Worm (Caenorhabditis elegans): ENCODE data around the gene C18D11.3.

- TF ChIP-seq nhr-47 (tag; optimal IDR thresholded peaks at IDR 0.05) (no peak), unc-62 (GFP tag; optimal IDR thresholded peaks at IDR 0.05) (no peak)
Measured at ce11 chrIII:11848317-11848716, 25.1 kb downstream of the C18D11.3 start.
